Fruit fly (Drosophila melanogaster) whole organism, embryonic: ENCODE results near the gene Or85a.

Source experiments
- Antp ChIP-seq: fragments of 200-800 bp; sonication (Bioruptor generic); optimal IDR thresholded peaks from 3 replicates; lab custom pipeline; 2016; ENCODE audit warnings: missing biosample characterization, missing genetic modification characterization
- CG10267 ChIP-seq: fragments of 200-800 bp; sonication (Bioruptor generic); optimal IDR thresholded peaks from 2 replicates; lab custom pipeline; 2018; ENCODE audit warnings: missing biosample characterization, mild to moderate bottlenecking, missing genetic modification characterization, moderate library complexity
- CG10462 ChIP-seq: fragments of 200-800 bp; sonication (Bioruptor generic); optimal IDR thresholded peaks from 2 replicates; lab custom pipeline; 2016; ENCODE audit warnings: missing biosample characterization, missing genetic modification characterization
- CG12236 ChIP-seq: fragments of 200-800 bp; sonication (Bioruptor generic); optimal IDR thresholded peaks from 2 replicates; lab custom pipeline; 2016; ENCODE audit warnings: missing biosample characterization, missing genetic modification characterization
- CG12391 ChIP-seq: fragments of 200-800 bp; sonication (Bioruptor generic); optimal IDR thresholded peaks from 3 replicates; lab custom pipeline; 2018; ENCODE audit warnings: missing biosample characterization, mild to moderate bottlenecking, missing genetic modification characterization, moderate library complexity
- CG13287 ChIP-seq: fragments of 200-800 bp; sonication (Bioruptor generic); IDR thresholded peaks from 2 replicates; pipeline ENCODE4 v1.3.6; 2022; ENCODE audit warnings: missing biosample characterization, missing genetic modification characterization; ENCODE audit not compliant: partially characterized antibody
- CG17385 ChIP-seq: fragments of 200-800 bp; sonication (Bioruptor generic); optimal IDR thresholded peaks from 3 replicates; lab custom pipeline; 2018; ENCODE audit warnings: missing biosample characterization, mild to moderate bottlenecking, missing genetic modification characterization
- CG2120 ChIP-seq: fragments of 200-800 bp; sonication (Bioruptor generic); optimal IDR thresholded peaks from 3 replicates; lab custom pipeline; 2016; ENCODE audit warnings: missing biosample characterization, missing genetic modification characterization
- CG31365 ChIP-seq: fragments of 200-800 bp; sonication (Bioruptor generic); optimal IDR thresholded peaks from 2 replicates; lab custom pipeline; 2018; ENCODE audit warnings: missing biosample characterization, mild to moderate bottlenecking, missing genetic modification characterization
- CG31441 ChIP-seq: fragments of 200-800 bp; sonication (Bioruptor generic); IDR thresholded peaks from 2 replicates; pipeline ENCODE4 v1.3.6; 2022; ENCODE audit warnings: missing biosample characterization, missing genetic modification characterization
- CG3838 ChIP-seq: fragments of 200-800 bp; sonication (Bioruptor generic); optimal IDR thresholded peaks from 3 replicates; lab custom pipeline; 2016; ENCODE audit warnings: missing biosample characterization, missing genetic modification characterization
- CG4730 ChIP-seq: fragments of 200-800 bp; sonication (Bioruptor generic); IDR thresholded peaks from 2 replicates; pipeline ENCODE4 v1.3.6; 2022; ENCODE audit warnings: missing biosample characterization, missing genetic modification characterization
- CG6272 ChIP-seq: fragments of 200-800 bp; sonication (Bioruptor generic); IDR thresholded peaks from 2 replicates; pipeline ENCODE4 v1.3.6; 2022; ENCODE audit warnings: missing biosample characterization, missing genetic modification characterization
- CG7928 ChIP-seq: fragments of 200-800 bp; sonication (Bioruptor generic); optimal IDR thresholded peaks from 2 replicates; lab custom pipeline; 2017; ENCODE audit warnings: missing biosample characterization, mild to moderate bottlenecking, missing genetic modification characterization
- CG8388 ChIP-seq: fragments of 200-800 bp; sonication (Bioruptor generic); optimal IDR thresholded peaks from 2 replicates; lab custom pipeline; 2019; ENCODE audit warnings: missing biosample characterization, mild to moderate bottlenecking, missing genetic modification characterization, moderate library complexity
- Dll ChIP-seq: fragments of 200-800 bp; sonication (Bioruptor generic); IDR thresholded peaks from 4 replicates; pipeline ENCODE4 v1.3.6; 2022; ENCODE audit warnings: missing biosample characterization, missing genetic modification characterization; ENCODE audit not compliant: partially characterized antibody
- Dref ChIP-seq: fragments of 200-800 bp; sonication (Bioruptor generic); IDR thresholded peaks from 2 replicates; pipeline ENCODE4 v1.3.6; 2022; ENCODE audit warnings: missing biosample characterization, missing genetic modification characterization
- HLHmδ ChIP-seq: fragments of 200-800 bp; sonication (Bioruptor generic); optimal IDR thresholded peaks from 2 replicates; lab custom pipeline; 2018; ENCODE audit warnings: missing biosample characterization, mild to moderate bottlenecking, missing genetic modification characterization, moderate library complexity
- Hmr ChIP-seq: fragments of 200-800 bp; sonication (Bioruptor generic); optimal IDR thresholded peaks from 3 replicates; lab custom pipeline; 2017; ENCODE audit warnings: mild to moderate bottlenecking, missing biosample characterization, missing genetic modification reagents, missing genetic modification characterization
- Max ChIP-seq: fragments of 200-800 bp; sonication (Bioruptor generic); optimal IDR thresholded peaks from 2 replicates; lab custom pipeline; 2016; ENCODE audit warnings: missing biosample characterization, mild to moderate bottlenecking, missing genetic modification characterization
- Myb ChIP-seq: fragments of 200-800 bp; sonication (Bioruptor generic); optimal IDR thresholded peaks from 2 replicates; lab custom pipeline; 2016; ENCODE audit warnings: missing biosample characterization, missing genetic modification characterization
- Nf-YC ChIP-seq: fragments of 200-800 bp; optimal IDR thresholded peaks from 3 replicates; lab custom pipeline; 2019; ENCODE audit warnings: missing biosample characterization, mild to moderate bottlenecking, missing genetic modification characterization, moderate library complexity
- Oli ChIP-seq: fragments of 200-800 bp; sonication (Bioruptor generic); optimal IDR thresholded peaks from 2 replicates; lab custom pipeline; 2018; ENCODE audit warnings: missing biosample characterization, mild to moderate bottlenecking, missing genetic modification characterization, moderate library complexity
- Scr ChIP-seq: fragments of 200-800 bp; sonication (Bioruptor generic); IDR thresholded peaks from 2 replicates; pipeline ENCODE4 v1.3.6; 2022; ENCODE audit warnings: missing biosample characterization, missing genetic modification characterization; ENCODE audit not compliant: partially characterized antibody
- Sox102F ChIP-seq: fragments of 200-800 bp; sonication (Bioruptor generic); optimal IDR thresholded peaks from 2 replicates; lab custom pipeline; 2018; ENCODE audit warnings: missing biosample characterization, mild to moderate bottlenecking, missing genetic modification characterization, moderate library complexity
- ato ChIP-seq: fragments of 200-800 bp; sonication (Bioruptor generic); IDR thresholded peaks from 2 replicates; pipeline ENCODE4 v1.3.6; 2022; ENCODE audit warnings: missing biosample characterization, missing genetic modification characterization; ENCODE audit not compliant: partially characterized antibody
- bbx ChIP-seq: fragments of 200-800 bp; sonication (Bioruptor generic); IDR thresholded peaks from 2 replicates; pipeline ENCODE4 v1.3.6; 2022; ENCODE audit warnings: missing biosample characterization, missing genetic modification characterization; ENCODE audit not compliant: partially characterized antibody
- caup ChIP-seq: fragments of 200-800 bp; sonication (Bioruptor generic); optimal IDR thresholded peaks from 3 replicates; lab custom pipeline; 2017; ENCODE audit warnings: missing biosample characterization, mild to moderate bottlenecking, missing genetic modification characterization, moderate library complexity; ENCODE audit not compliant: severe bottlenecking
- crp ChIP-seq, 2 experiments: fragments of 200-800 bp; sonication (Bioruptor generic); optimal IDR thresholded peaks; 2 replicates in 1 of 2; 3 replicates in 1 of 2; lab custom pipeline; 2017; ENCODE audit warnings: missing biosample characterization in 2 of 2, missing genetic modification characterization in 2 of 2, mild to moderate bottlenecking in 1 of 2, moderate library complexity in 1 of 2
- emc ChIP-seq: fragments of 200-800 bp; sonication (Bioruptor generic); optimal IDR thresholded peaks from 2 replicates; lab custom pipeline; 2016; ENCODE audit warnings: missing biosample characterization, missing genetic modification characterization
- ewg ChIP-seq: fragments of 200-800 bp; sonication (Bioruptor generic); optimal IDR thresholded peaks from 3 replicates; lab custom pipeline; 2017; ENCODE audit warnings: mild to moderate bottlenecking, missing biosample characterization, missing genetic modification reagents, missing genetic modification characterization
- exex ChIP-seq: fragments of 200-800 bp; sonication (Bioruptor generic); optimal IDR thresholded peaks from 4 replicates; lab custom pipeline; 2018; ENCODE audit warnings: missing biosample characterization, mild to moderate bottlenecking, missing genetic modification characterization, moderate library complexity
- fu2 ChIP-seq: fragments of 200-800 bp; sonication (Bioruptor generic); optimal IDR thresholded peaks from 2 replicates; lab custom pipeline; 2016; ENCODE audit warnings: missing biosample characterization, missing genetic modification characterization
- gfzf ChIP-seq: fragments of 200-800 bp; sonication (Bioruptor generic); optimal IDR thresholded peaks from 2 replicates; lab custom pipeline; 2016; ENCODE audit warnings: missing biosample characterization, mild to moderate bottlenecking, missing genetic modification characterization, moderate library complexity
- gro ChIP-seq: fragments of 200-800 bp; sonication (Bioruptor generic); optimal IDR thresholded peaks from 2 replicates; lab custom pipeline; 2016; ENCODE audit warnings: missing biosample characterization, missing genetic modification characterization
- nmo ChIP-seq: fragments of 200-800 bp; sonication (Bioruptor generic); optimal IDR thresholded peaks from 2 replicates; lab custom pipeline; 2018; ENCODE audit warnings: missing biosample characterization, mild to moderate bottlenecking, missing genetic modification characterization, moderate library complexity
- pzg ChIP-seq: fragments of 200-800 bp; sonication (Bioruptor generic); optimal IDR thresholded peaks from 3 replicates; lab custom pipeline; 2018; ENCODE audit warnings: missing biosample characterization, mild to moderate bottlenecking, missing genetic modification characterization, moderate library complexity
- scrt ChIP-seq: fragments of 200-800 bp; sonication (Bioruptor generic); optimal IDR thresholded peaks from 2 replicates; lab custom pipeline; 2018; ENCODE audit warnings: missing biosample characterization, mild to moderate bottlenecking, missing genetic modification characterization, moderate library complexity
- sens-2 ChIP-seq: fragments of 200-800 bp; sonication (Bioruptor generic); IDR thresholded peaks from 2 replicates; pipeline ENCODE4 v1.3.6; 2022; ENCODE audit warnings: missing biosample characterization, missing genetic modification characterization
- sug ChIP-seq: fragments of 200-800 bp; optimal IDR thresholded peaks from 2 replicates; lab custom pipeline; 2019; ENCODE audit warnings: missing biosample characterization, mild to moderate bottlenecking, missing genetic modification characterization, moderate library complexity
- trh ChIP-seq: fragments of 200-800 bp; sonication (Bioruptor generic); optimal IDR thresholded peaks from 2 replicates; lab custom pipeline; 2016; ENCODE audit warnings: missing biosample characterization, missing genetic modification characterization
- wek ChIP-seq: fragments of 200-800 bp; sonication (Bioruptor generic); optimal IDR thresholded peaks from 3 replicates; lab custom pipeline; 2018; ENCODE audit warnings: missing biosample characterization, mild to moderate bottlenecking, missing genetic modification characterization, moderate library complexity
- zen ChIP-seq: fragments of 200-800 bp; sonication (Bioruptor generic); optimal IDR thresholded peaks from 3 replicates; lab custom pipeline; 2018; ENCODE audit warnings: missing biosample characterization, mild to moderate bottlenecking, missing genetic modification characterization, moderate library complexity
- zf30C ChIP-seq: fragments of 200-800 bp; sonication (Bioruptor generic); optimal IDR thresholded peaks from 3 replicates; lab custom pipeline; 2018; ENCODE audit warnings: missing biosample characterization, mild to moderate bottlenecking, missing genetic modification characterization

Gene Or85a

DNA sequence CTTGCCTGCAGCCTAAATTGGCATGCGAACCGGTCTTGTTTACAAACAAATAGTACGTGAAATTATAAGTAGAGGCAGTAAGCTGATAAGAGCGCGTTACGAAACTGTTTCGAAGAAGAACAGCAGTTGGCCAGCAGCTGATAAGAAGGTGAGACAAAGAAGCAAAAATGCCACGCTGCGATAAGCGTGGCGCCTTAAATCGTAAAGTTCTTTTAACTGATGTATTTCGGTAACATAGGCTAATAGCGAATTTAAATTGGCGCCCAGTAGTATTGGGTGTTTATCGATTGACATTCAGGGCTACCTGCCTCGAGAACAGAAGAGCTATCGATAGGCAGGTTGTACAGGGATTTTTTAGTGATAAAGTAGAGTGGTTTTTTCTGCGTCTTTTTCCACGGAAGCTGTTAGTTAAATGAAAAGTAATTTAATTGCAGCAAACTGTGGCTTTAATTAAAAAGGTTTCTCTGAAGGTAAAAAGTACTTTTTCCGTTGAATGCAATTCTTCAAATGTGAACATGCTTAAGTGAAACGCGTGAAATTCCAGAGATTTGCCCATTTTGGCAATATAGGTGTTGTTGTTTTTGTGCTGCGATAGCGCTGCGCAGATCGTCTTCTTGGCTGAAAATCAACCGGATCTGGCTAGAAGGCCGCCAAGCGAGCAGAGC lies 35.2 kb downstream of the Or85a start, which contains the start of gene stck (continued):
- TF ChIP-seq sug (peak; percentile 76), CG6272 (GFP tag; lab: Robert Waterston, UW) (no peak), ewg (GFP tag; lab: Kevin White, UChicago) (peak; percentile 34), Sox102F (GFP tag; lab: Kevin White, UChicago) (no peak), bbx (GFP tag; lab: Robert Waterston, UW) (peak; percentile 64), Myb (GFP tag; lab: Kevin White, UChicago) (peak; percentile 25), exex (tag; lab: Kevin White, UChicago) (peak; percentile 80), Hmr (GFP tag; lab: Kevin White, UChicago) (peak; percentile 31), CG17385 (GFP tag; lab: Kevin White, UChicago) (peak; percentile 36), Oli (tag; lab: Kevin White, UChicago) (no peak), gro (peak; percentile 30), scrt (GFP tag; lab: Kevin White, UChicago) (no peak), crp (GFP tag; optimal IDR thresholded peaks at IDR 0.05; lab: Kevin White, UChicago) (peak in 1 of 2 experiments; percentile 16), CG10462 (GFP tag; lab: Kevin White, UChicago) (no peak), CG7928 (GFP tag; lab: Kevin White, UChicago) (peak; percentile 96), trh (GFP tag; lab: Kevin White, UChicago) (no peak), Scr (peak; percentile 61), CG31441 (GFP tag; lab: Robert Waterston, UW) (0 out of 2 replicates have a peak, but pooled peaks have one; percentile 15), Max (GFP tag; lab: Kevin White, UChicago) (no peak), CG4730 (GFP tag; lab: Robert Waterston, UW) (no peak), emc (GFP tag; lab: Kevin White, UChicago) (no peak), nmo (peak; percentile 51), Antp (GFP tag; lab: Kevin White, UChicago) (no peak), pzg (GFP tag; lab: Kevin White, UChicago) (peak; percentile 90), zen (tag; lab: Kevin White, UChicago) (peak; percentile 14), caup (GFP tag; lab: Kevin White, UChicago) (peak; percentile 17), gfzf (peak; percentile 94), CG2120 (GFP tag; lab: Kevin White, UChicago) (peak; percentile 30), CG12391 (tag; lab: Kevin White, UChicago) (peak; percentile 8), CG31365 (tag; lab: Kevin White, UChicago) (no peak), Dll (GFP tag; lab: Robert Waterston, UW) (peak; percentile 50; the same call in 2 of the 4 replicates), zf30C (GFP tag; lab: Kevin White, UChicago) (no peak), fu2 (GFP tag; lab: Kevin White, UChicago) (peak; percentile 26), sens-2 (no peak), CG10267 (tag; lab: Kevin White, UChicago) (peak; percentile 14), CG8388 (GFP tag; lab: Kevin White, UChicago) (no peak), CG3838 (no peak), ato (peak; percentile 69), HLHmδ (GFP tag; lab: Kevin White, UChicago) (no peak), CG13287 (GFP tag; lab: Robert Waterston, UW) (peak; percentile 71; the same call in 1 of the 2 replicates), CG12236 (GFP tag; lab: Kevin White, UChicago) (no peak), Nf-YC (no peak), Dref (GFP tag; lab: Robert Waterston, UW) (peak; percentile 98), wek (GFP tag; lab: Kevin White, UChicago) (peak; percentile 11)
